Fruit fly (Drosophila melanogaster) whole organism, prepupa: Measurements from ENCODE around the gene CG15387.
A peak's percentile ranks its signal among the peaks of the same experiment; 100 is the strongest.

Source experiments
- CG10631 ChIP-seq: fragments of 200-800 bp; sonication (Bioruptor generic); optimal IDR thresholded peaks from 2 replicates; lab custom pipeline; 2016; ENCODE audit warnings: missing biosample characterization, missing genetic modification characterization
- CG10669 ChIP-seq: fragments of 200-800 bp; sonication (Bioruptor generic); optimal IDR thresholded peaks from 3 replicates; lab custom pipeline; 2018; ENCODE audit warnings: missing biosample characterization, mild to moderate bottlenecking, missing genetic modification characterization, moderate library complexity
- CG11294 ChIP-seq: fragments of 200-800 bp; sonication (Bioruptor generic); IDR thresholded peaks from 2 replicates; pipeline ENCODE4 v1.3.6; 2022; ENCODE audit warnings: missing biosample characterization, missing genetic modification characterization
- CG11902 ChIP-seq: fragments of 200-800 bp; sonication (Bioruptor generic); optimal IDR thresholded peaks from 3 replicates; lab custom pipeline; 2016; ENCODE audit warnings: missing biosample characterization, missing genetic modification characterization
- CG15336 ChIP-seq: fragments of 200-800 bp; sonication (Bioruptor generic); IDR thresholded peaks from 2 replicates; pipeline ENCODE4 v1.3.6; 2022; ENCODE audit warnings: missing biosample characterization, missing genetic modification characterization
- CG1621 ChIP-seq: fragments of 200-800 bp; sonication (Bioruptor generic); optimal IDR thresholded peaks from 3 replicates; lab custom pipeline; 2018; ENCODE audit warnings: missing biosample characterization, mild to moderate bottlenecking, missing genetic modification characterization
- CG16779 ChIP-seq: fragments of 200-800 bp; sonication (Bioruptor generic); optimal IDR thresholded peaks from 3 replicates; lab custom pipeline; 2017; ENCODE audit warnings: missing biosample characterization, mild to moderate bottlenecking, missing genetic modification characterization
- CG3032 ChIP-seq: fragments of 200-800 bp; optimal IDR thresholded peaks from 2 replicates; lab custom pipeline; 2019; ENCODE audit warnings: missing biosample characterization, mild to moderate bottlenecking, missing genetic modification characterization, moderate library complexity
- CG31627 ChIP-seq: fragments of 200-800 bp; sonication (Bioruptor generic); optimal IDR thresholded peaks from 3 replicates; lab custom pipeline; 2016; ENCODE audit warnings: missing biosample characterization, missing genetic modification characterization
- CG32006 ChIP-seq: fragments of 200-800 bp; sonication (Bioruptor generic); optimal IDR thresholded peaks from 3 replicates; lab custom pipeline; 2017; ENCODE audit warnings: missing biosample characterization, mild to moderate bottlenecking, missing genetic modification characterization
- CG34406 ChIP-seq: fragments of 200-800 bp; sonication (Bioruptor generic); optimal IDR thresholded peaks from 3 replicates; lab custom pipeline; 2016; ENCODE audit warnings: missing biosample characterization, missing genetic modification characterization
- CG3919 ChIP-seq: fragments of 200-800 bp; sonication (Bioruptor generic); optimal IDR thresholded peaks from 3 replicates; lab custom pipeline; 2016; ENCODE audit warnings: missing biosample characterization, missing genetic modification characterization
- CG6163 ChIP-seq: fragments of 200-800 bp; sonication (Bioruptor generic); IDR thresholded peaks from 3 replicates; pipeline ENCODE4 v1.3.6; 2022; ENCODE audit warnings: missing biosample characterization, missing genetic modification characterization
- CG6276 ChIP-seq: fragments of 200-800 bp; sonication (Bioruptor generic); optimal IDR thresholded peaks from 2 replicates; lab custom pipeline; 2017; ENCODE audit warnings: missing biosample characterization, mild to moderate bottlenecking, missing genetic modification characterization
- CG6792 ChIP-seq: fragments of 200-800 bp; sonication (Bioruptor generic); optimal IDR thresholded peaks from 3 replicates; lab custom pipeline; 2016; ENCODE audit warnings: missing biosample characterization, missing genetic modification characterization
- CG6854 ChIP-seq: fragments of 200-800 bp; sonication (Bioruptor generic); optimal IDR thresholded peaks from 2 replicates; lab custom pipeline; 2017; ENCODE audit warnings: missing biosample characterization, mild to moderate bottlenecking, missing genetic modification characterization
- CG7368 ChIP-seq: fragments of 200-800 bp; sonication (Bioruptor generic); optimal IDR thresholded peaks from 3 replicates; lab custom pipeline; 2016; ENCODE audit warnings: missing biosample characterization, missing genetic modification characterization
- CG8119 ChIP-seq: fragments of 200-800 bp; sonication (Bioruptor generic); IDR thresholded peaks from 3 replicates; pipeline ENCODE4 v1.3.6; 2022; ENCODE audit warnings: missing biosample characterization, missing genetic modification characterization
- CG8319 ChIP-seq: fragments of 200-800 bp; sonication (Bioruptor generic); optimal IDR thresholded peaks from 3 replicates; lab custom pipeline; 2016; ENCODE audit warnings: missing biosample characterization, missing genetic modification characterization
- CG8632 ChIP-seq: fragments of 200-800 bp; sonication (Bioruptor generic); optimal IDR thresholded peaks from 3 replicates; lab custom pipeline; 2016; ENCODE audit warnings: missing biosample characterization, missing genetic modification characterization
- CG9139 ChIP-seq: fragments of 200-800 bp; sonication (Bioruptor generic); optimal IDR thresholded peaks from 3 replicates; lab custom pipeline; 2017; ENCODE audit warnings: missing biosample characterization, mild to moderate bottlenecking, missing genetic modification characterization
- Eip75B ChIP-seq: fragments of 200-800 bp; sonication (Bioruptor generic); optimal IDR thresholded peaks from 3 replicates; lab custom pipeline; 2016; ENCODE audit warnings: missing biosample characterization, missing genetic modification characterization
- Eip78C ChIP-seq: fragments of 200-800 bp; sonication (Bioruptor generic); peaks from one replicate; lab custom pipeline; 2016; ENCODE audit warnings: missing biosample characterization, missing genetic modification characterization
- Eip93F ChIP-seq: fragments of 200-800 bp; sonication (Bioruptor generic); optimal IDR thresholded peaks from 2 replicates; lab custom pipeline; 2016; ENCODE audit warnings: missing biosample characterization, mild to moderate bottlenecking, missing genetic modification characterization
- Ets21C ChIP-seq: fragments of 200-800 bp; sonication (Bioruptor generic); optimal IDR thresholded peaks from 3 replicates; lab custom pipeline; 2016; ENCODE audit warnings: missing biosample characterization, missing genetic modification characterization
- Ets96B ChIP-seq: fragments of 200-800 bp; optimal IDR thresholded peaks from 2 replicates; lab custom pipeline; 2019; ENCODE audit warnings: missing biosample characterization, mild to moderate bottlenecking, missing genetic modification characterization, moderate library complexity
- Gug ChIP-seq: fragments of 200-800 bp; sonication (Bioruptor generic); IDR thresholded peaks from 2 replicates; pipeline ENCODE4 v1.3.6; 2022; ENCODE audit warnings: missing biosample characterization, missing genetic modification characterization
- Lpt ChIP-seq: fragments of 200-800 bp; sonication (Bioruptor generic); optimal IDR thresholded peaks from 3 replicates; lab custom pipeline; 2016; ENCODE audit warnings: missing biosample characterization, missing genetic modification characterization
- Met ChIP-seq: fragments of 200-800 bp; sonication (Bioruptor generic); optimal IDR thresholded peaks from 3 replicates; lab custom pipeline; 2016; ENCODE audit warnings: missing biosample characterization, missing genetic modification characterization
- OdsH ChIP-seq: fragments of 200-800 bp; sonication (Bioruptor generic); optimal IDR thresholded peaks from 3 replicates; lab custom pipeline; 2016; ENCODE audit warnings: missing biosample characterization, missing genetic modification characterization
- Sox14 ChIP-seq: fragments of 200-800 bp; sonication (Bioruptor generic); optimal IDR thresholded peaks from 3 replicates; lab custom pipeline; 2016; ENCODE audit warnings: missing biosample characterization, missing genetic modification characterization
- Sox15 ChIP-seq: fragments of 200-800 bp; sonication (Bioruptor generic); optimal IDR thresholded peaks from 3 replicates; lab custom pipeline; 2016; ENCODE audit warnings: missing biosample characterization, missing genetic modification characterization
- achi ChIP-seq: fragments of 200-800 bp; sonication (Bioruptor generic); optimal IDR thresholded peaks from 3 replicates; lab custom pipeline; 2016; ENCODE audit warnings: missing biosample characterization, missing genetic modification characterization
- acj6 ChIP-seq: fragments of 200-800 bp; sonication (Bioruptor generic); optimal IDR thresholded peaks from 3 replicates; lab custom pipeline; 2016; ENCODE audit warnings: missing biosample characterization, missing genetic modification characterization
- cyc ChIP-seq: fragments of 200-800 bp; sonication (Bioruptor generic); optimal IDR thresholded peaks from 3 replicates; lab custom pipeline; 2016; ENCODE audit warnings: missing biosample characterization, missing genetic modification characterization
- dsx ChIP-seq: fragments of 200-800 bp; optimal IDR thresholded peaks from 3 replicates; lab custom pipeline; 2019; ENCODE audit warnings: missing biosample characterization, mild to moderate bottlenecking, missing genetic modification characterization, moderate library complexity; ENCODE audit not compliant: poor library complexity, severe bottlenecking
- esn ChIP-seq: fragments of 200-800 bp; sonication (Bioruptor generic); optimal IDR thresholded peaks from 2 replicates; lab custom pipeline; 2016; ENCODE audit warnings: missing biosample characterization, mild to moderate bottlenecking, missing genetic modification characterization, moderate library complexity
- fd59A ChIP-seq: fragments of 200-800 bp; sonication (Bioruptor generic); optimal IDR thresholded peaks from 2 replicates; lab custom pipeline; 2017; ENCODE audit warnings: missing biosample characterization, mild to moderate bottlenecking, missing genetic modification characterization, missing genetic modification reagents
- fd85E ChIP-seq: fragments of 200-800 bp; sonication (Bioruptor generic); optimal IDR thresholded peaks from 3 replicates; lab custom pipeline; 2016; ENCODE audit warnings: missing biosample characterization, missing genetic modification characterization
- fkh ChIP-seq: fragments of 200-800 bp; sonication (Bioruptor generic); optimal IDR thresholded peaks from 3 replicates; lab custom pipeline; 2017; ENCODE audit warnings: missing biosample characterization, mild to moderate bottlenecking, missing genetic modification characterization, moderate library complexity
- lz ChIP-seq: fragments of 200-800 bp; sonication (Bioruptor generic); optimal IDR thresholded peaks from 3 replicates; lab custom pipeline; 2016; ENCODE audit warnings: missing biosample characterization, missing genetic modification characterization
- net ChIP-seq: fragments of 200-800 bp; sonication (Bioruptor generic); optimal IDR thresholded peaks from 3 replicates; lab custom pipeline; 2016; ENCODE audit warnings: missing biosample characterization, missing genetic modification characterization
- pdm3 ChIP-seq: fragments of 200-800 bp; sonication (Bioruptor generic); optimal IDR thresholded peaks from 3 replicates; lab custom pipeline; 2016; ENCODE audit warnings: missing biosample characterization, missing genetic modification characterization
- spab ChIP-seq: fragments of 200-800 bp; sonication (Bioruptor generic); optimal IDR thresholded peaks from 2 replicates; lab custom pipeline; 2017; ENCODE audit warnings: missing biosample characterization, mild to moderate bottlenecking, missing genetic modification characterization, missing genetic modification reagents
- ss ChIP-seq, 2 experiments: fragments of 200-800 bp; sonication (Bioruptor generic); optimal IDR thresholded peaks; 2 replicates in 1 of 2; 3 replicates in 1 of 2; lab custom pipeline; 2017 to 2018; ENCODE audit warnings: mild to moderate bottlenecking in 2 of 2, missing biosample characterization in 2 of 2, missing genetic modification characterization in 2 of 2, moderate library complexity in 1 of 2
- svp ChIP-seq: fragments of 200-800 bp; sonication (Bioruptor generic); peaks from one replicate; lab custom pipeline; 2016; ENCODE audit warnings: missing biosample characterization, missing genetic modification characterization

CG15387 gene

DNA sequence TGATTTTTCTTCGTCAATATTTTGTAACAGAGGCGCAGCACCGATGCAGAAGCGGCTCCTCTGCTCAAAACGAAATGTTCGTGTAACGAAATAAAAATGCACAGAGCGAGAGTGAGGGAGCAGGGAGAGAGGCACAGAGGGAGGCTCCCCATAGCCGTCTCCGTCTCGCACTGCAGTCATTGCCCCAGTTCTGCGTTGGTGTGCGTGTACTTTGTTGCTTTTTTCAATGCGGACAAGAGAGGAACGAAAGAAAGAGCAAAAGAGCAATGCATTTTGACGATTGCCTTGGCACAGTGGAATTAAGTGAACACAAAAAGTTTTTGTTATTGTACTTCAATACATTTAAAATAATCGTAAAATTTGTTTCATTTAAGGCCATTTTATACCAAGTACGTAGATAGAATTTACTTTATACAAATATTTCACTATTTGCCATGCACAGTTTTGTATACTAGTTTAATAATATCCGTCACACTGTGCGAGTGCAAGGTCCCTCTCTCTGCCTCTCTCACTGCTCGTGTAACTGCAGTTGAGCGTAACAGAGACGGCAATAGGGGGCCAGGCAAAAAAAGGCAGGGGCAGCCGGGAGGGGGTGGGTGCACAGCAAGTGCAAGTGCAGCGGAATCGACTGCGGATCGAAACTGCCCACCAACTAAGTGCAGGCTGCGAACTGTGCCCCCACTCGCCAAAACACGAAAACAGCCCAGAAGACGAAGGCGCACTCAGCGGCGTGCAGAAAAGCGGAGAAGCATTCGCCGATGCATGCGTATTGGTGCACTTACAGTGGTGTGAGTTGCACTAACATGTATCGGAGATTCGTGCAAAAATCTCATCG lies 23.9 kb downstream of the CG15387 start (continued):
- TF ChIP-seq CG3032 (peak; percentile 100), acj6 (peak; percentile 100), fd59A (GFP tag; lab: Kevin White, UChicago) (peak; percentile 99), esn (GFP tag; lab: Kevin White, UChicago) (peak; percentile 100), CG1621 (tag; lab: Kevin White, UChicago) (peak; percentile 99), CG6792 (GFP tag; lab: Kevin White, UChicago) (peak; percentile 100), CG10631 (GFP tag; lab: Kevin White, UChicago) (peak; percentile 100), Lpt (GFP tag; lab: Kevin White, UChicago) (peak; percentile 100), Met (GFP tag; lab: Kevin White, UChicago) (peak; percentile 100), dsx (GFP tag; lab: Kevin White, UChicago) (peak; percentile 99), CG8319 (GFP tag; lab: Kevin White, UChicago) (peak; percentile 100), Eip75B (GFP tag; lab: Kevin White, UChicago) (peak; percentile 100), CG7368 (GFP tag; lab: Kevin White, UChicago) (peak; percentile 100), cyc (GFP tag; lab: Kevin White, UChicago) (peak; percentile 100), CG6276 (GFP tag; lab: Kevin White, UChicago) (peak; percentile 100), CG3919 (GFP tag; lab: Kevin White, UChicago) (peak; percentile 100), CG15336 (GFP tag; lab: Robert Waterston, UW) (peak; percentile 100), Eip93F (GFP tag; lab: Kevin White, UChicago) (no peak)

DNA sequence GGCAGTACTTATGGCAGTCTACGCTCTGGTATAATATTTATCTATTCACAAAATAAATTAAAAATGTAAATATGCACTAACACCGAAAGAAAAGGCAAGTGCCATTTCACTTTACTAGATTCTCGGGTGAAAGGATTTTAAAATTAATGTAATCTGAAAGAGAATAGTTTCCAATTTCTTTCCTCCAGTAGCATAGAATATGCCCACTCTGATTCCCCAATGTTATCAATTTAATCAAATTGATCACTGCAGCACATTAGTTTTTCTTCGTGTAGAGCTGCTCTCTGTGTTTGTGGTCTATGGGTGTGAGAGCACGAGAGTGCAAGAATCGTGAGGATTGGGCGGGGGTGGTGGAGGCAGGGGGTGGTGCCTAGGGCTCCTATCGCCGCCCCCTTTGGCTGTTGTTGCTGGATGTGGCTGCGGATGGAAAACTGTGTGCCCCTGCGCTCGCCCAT lies 25.0 kb downstream of the CG15387 start:
- peak; percentile 80 for TF ChIP-seq Gug (GFP tag; lab: Robert Waterston, UW)
- TF ChIP-seq CG11902: peak; percentile 69
- TF ChIP-seq fd59A (GFP tag; lab: Kevin White, UChicago): peak; percentile 90
- TF ChIP-seq fd85E (GFP tag; lab: Kevin White, UChicago): peak; percentile 48
- peak; percentile 93 for TF ChIP-seq CG15336 (GFP tag; lab: Robert Waterston, UW)
- peak; percentile 78 for TF ChIP-seq Lpt (GFP tag; lab: Kevin White, UChicago)
- peak; percentile 72 for TF ChIP-seq CG7368 (GFP tag; lab: Kevin White, UChicago)
- TF ChIP-seq lz: peak; percentile 83
- TF ChIP-seq CG6792 (GFP tag; lab: Kevin White, UChicago): peak; percentile 82
- TF ChIP-seq achi (GFP tag; lab: Kevin White, UChicago): peak; percentile 90
- peak; percentile 80 for TF ChIP-seq cyc (GFP tag; lab: Kevin White, UChicago)
- peak; percentile 89 for TF ChIP-seq spab
- peak; percentile 94 for TF ChIP-seq CG10631 (GFP tag; lab: Kevin White, UChicago)
- peak; percentile 93 for TF ChIP-seq Sox14 (GFP tag; lab: Kevin White, UChicago)
- TF ChIP-seq CG8119 (GFP tag; lab: Robert Waterston, UW): peak; percentile 93
- TF ChIP-seq fkh (GFP tag; lab: Kevin White, UChicago): peak; percentile 90
- peak; percentile 65 for TF ChIP-seq CG9139 (GFP tag; lab: Kevin White, UChicago)
- TF ChIP-seq CG16779: peak; percentile 91
- TF ChIP-seq Eip93F (GFP tag; lab: Kevin White, UChicago): no peak
- TF ChIP-seq CG6854: no peak
- TF ChIP-seq acj6: peak; percentile 91
- peak; percentile 83 for TF ChIP-seq CG31627 (GFP tag; lab: Kevin White, UChicago)
- TF ChIP-seq CG11294 (GFP tag; lab: Robert Waterston, UW): peak; percentile 86
- TF ChIP-seq OdsH: peak; percentile 94
- TF ChIP-seq Eip78C: peak; percentile 96
- TF ChIP-seq CG10669: peak; percentile 85
- TF ChIP-seq svp: peak; percentile 93
- TF ChIP-seq CG8319 (GFP tag; lab: Kevin White, UChicago): peak; percentile 66
- TF ChIP-seq CG6163 (GFP tag; lab: Robert Waterston, UW): peak; percentile 90
- peak; percentile 91 for TF ChIP-seq net
- peak; percentile 75 for TF ChIP-seq Ets21C
- peak; percentile 79 for TF ChIP-seq CG8632 (GFP tag; lab: Kevin White, UChicago)
- peak; percentile 79 for TF ChIP-seq Sox15 (GFP tag; lab: Kevin White, UChicago)
- TF ChIP-seq pdm3 (GFP tag; lab: Kevin White, UChicago): peak; percentile 89
- TF ChIP-seq CG34406 (GFP tag; lab: Kevin White, UChicago): peak; percentile 83
- peak; percentile 86 for TF ChIP-seq esn (GFP tag; lab: Kevin White, UChicago)
- peak; percentile 99 for TF ChIP-seq CG32006 (GFP tag; lab: Kevin White, UChicago)
- TF ChIP-seq ss (GFP tag; optimal IDR thresholded peaks at IDR 0.05; lab: Kevin White, UChicago): peak; percentile 67 to 76
- TF ChIP-seq Ets96B (tag; lab: Kevin White, UChicago): peak; percentile 85
